Worm (Caenorhabditis elegans) whole organism, young adult: ENCODE data around the gene spr-2.
A peak's percentile ranks its signal among the peaks of the same experiment; 100 is the strongest.

ENCODE experiments used
- C17E4.6 ChIP-seq: fragments of 200-800 bp; sonication (Bioruptor generic); IDR thresholded peaks from 2 replicates; pipeline ENCODE4 v1.3.6; 2022; ENCODE audit warnings: missing genetic modification reagents, missing genetic modification characterization, missing compliant biosample characterization
- F57C9.4 ChIP-seq: sonication (generic microtip); optimal IDR thresholded peaks from 2 replicates; lab custom pipeline; 2017; ENCODE audit warnings: mild to moderate bottlenecking, missing genetic modification characterization, missing compliant biosample characterization
- Y53F4B.3 ChIP-seq: fragments of 200-800 bp; sonication (Bioruptor generic); IDR thresholded peaks from 2 replicates; pipeline ENCODE4 v1.3.6; 2022; ENCODE audit warnings: missing genetic modification reagents, missing genetic modification characterization, missing compliant biosample characterization
- Y56A3A.18 ChIP-seq: fragments of 200-800 bp; sonication (Bioruptor generic); IDR thresholded peaks from 2 replicates; pipeline ENCODE4 v1.3.6; 2022; ENCODE audit warnings: missing genetic modification reagents, missing genetic modification characterization, missing compliant biosample characterization
- ZK185.1 ChIP-seq: sonication (generic microtip); optimal IDR thresholded peaks from 2 replicates; lab custom pipeline; 2016; ENCODE audit warnings: mild to moderate bottlenecking, missing genetic modification characterization, missing compliant biosample characterization; ENCODE audit not compliant: poor library complexity, severe bottlenecking
- ama-1 ChIP-seq, 3 experiments: fragments of 150-350 bp in 1 of 3; sonication (generic microtip) in 2 of 3; optimal IDR thresholded peaks; 2 replicates each; lab custom pipeline; 2014 to 2018; ENCODE audit warnings: missing biosample characterization in 2 of 3, missing genetic modification characterization in 2 of 3, missing genetic modification reagents in 2 of 3
- aptf-3 ChIP-seq: fragments of 200-800 bp; sonication (Bioruptor generic); IDR thresholded peaks from 2 replicates; pipeline ENCODE4 v1.3.6; 2022; ENCODE audit warnings: missing genetic modification characterization, missing compliant biosample characterization
- athp-1 ChIP-seq: sonication (generic microtip); optimal IDR thresholded peaks from 2 replicates; lab custom pipeline; 2017; ENCODE audit warnings: mild to moderate bottlenecking, missing genetic modification characterization, missing compliant biosample characterization
- bed-1 ChIP-seq: fragments of 200-800 bp; sonication (Bioruptor generic); IDR thresholded peaks from 2 replicates; pipeline ENCODE4 v1.3.6; 2022; ENCODE audit warnings: missing genetic modification reagents, missing genetic modification characterization, missing compliant biosample characterization
- cebp-2 ChIP-seq: fragments of 200-800 bp; sonication (Bioruptor generic); IDR thresholded peaks from 2 replicates; pipeline ENCODE4 v1.3.6; 2022; ENCODE audit warnings: missing genetic modification characterization, missing compliant biosample characterization
- ceh-100 ChIP-seq: fragments of 200-800 bp; sonication (Bioruptor generic); IDR thresholded peaks from 2 replicates; pipeline ENCODE4 v1.3.6; 2022; ENCODE audit warnings: missing genetic modification reagents, missing genetic modification characterization, missing compliant biosample characterization
- ceh-58 ChIP-seq: fragments of 200-800 bp; sonication (Bioruptor generic); IDR thresholded peaks from 2 replicates; pipeline ENCODE4 v1.3.6; 2022; ENCODE audit warnings: missing genetic modification characterization, missing compliant biosample characterization
- ceh-79 ChIP-seq: sonication (generic microtip); optimal IDR thresholded peaks from 2 replicates; lab custom pipeline; 2017; ENCODE audit warnings: mild to moderate bottlenecking, missing genetic modification characterization, missing compliant biosample characterization
- die-1 ChIP-seq: sonication (generic microtip); optimal IDR thresholded peaks from 2 replicates; lab custom pipeline; 2016; ENCODE audit warnings: missing genotype, mild to moderate bottlenecking, missing genetic modification characterization, missing compliant biosample characterization
- dpff-1 ChIP-seq: sonication (generic microtip); optimal IDR thresholded peaks from 2 replicates; lab custom pipeline; 2017; ENCODE audit warnings: mild to moderate bottlenecking, missing genetic modification characterization, missing compliant biosample characterization
- dpl-1 ChIP-seq: fragments of 150-350 bp; optimal IDR thresholded peaks from 2 replicates; lab custom pipeline; 2014; ENCODE audit warnings: missing biosample characterization, missing genetic modification reagents, missing genetic modification characterization
- efl-1 ChIP-seq: fragments of 150-350 bp; optimal IDR thresholded peaks from 2 replicates; lab custom pipeline; 2014; ENCODE audit warnings: missing biosample characterization, missing genetic modification reagents, missing genetic modification characterization
- egrh-3 ChIP-seq: fragments of 200-800 bp; sonication (Bioruptor generic); IDR thresholded peaks from 2 replicates; pipeline ENCODE4 v1.3.6; 2022; ENCODE audit warnings: missing genetic modification reagents, missing genetic modification characterization, missing compliant biosample characterization
- ekl-4 ChIP-seq: fragments of 200-800 bp; sonication (Bioruptor generic); IDR thresholded peaks from 2 replicates; pipeline ENCODE4 v1.3.6; 2022; ENCODE audit warnings: missing genetic modification reagents, missing genetic modification characterization, missing compliant biosample characterization
- ets-4 ChIP-seq: fragments of 200-800 bp; sonication (Bioruptor generic); optimal IDR thresholded peaks from 2 replicates; lab custom pipeline; 2018; ENCODE audit warnings: mild to moderate bottlenecking, missing genetic modification characterization, missing compliant biosample characterization
- hlh-12 ChIP-seq: sonication (generic microtip); optimal IDR thresholded peaks from 2 replicates; lab custom pipeline; 2016; ENCODE audit warnings: missing genetic modification characterization, missing compliant biosample characterization
- hmg-20 ChIP-seq: fragments of 200-800 bp; sonication (Bioruptor generic); IDR thresholded peaks from 2 replicates; pipeline ENCODE4 v1.3.6; 2022; ENCODE audit warnings: missing genetic modification reagents, missing genetic modification characterization, missing compliant biosample characterization
- hrde-1 ChIP-seq: sonication (generic microtip); optimal IDR thresholded peaks from 2 replicates; lab custom pipeline; 2016; ENCODE audit warnings: missing genetic modification characterization, mild to moderate bottlenecking, missing compliant biosample characterization, moderate library complexity, missing genotype, missing genetic modification reagents, borderline replicate concordance
- lag-1 ChIP-seq: fragments of 200-800 bp; sonication (Bioruptor generic); IDR thresholded peaks from 2 replicates; pipeline ENCODE4 v1.3.6; 2022; ENCODE audit warnings: missing genetic modification reagents, missing genetic modification characterization, missing compliant biosample characterization
- lin-35 ChIP-seq, 3 experiments: fragments of 150-350 bp in 2 of 3; sonication (generic microtip) in 1 of 3; optimal IDR thresholded peaks; 2 replicates each; lab custom pipeline; 2014 to 2018; ENCODE audit warnings: missing biosample characterization in 3 of 3, missing genetic modification characterization in 3 of 3, missing genetic modification reagents in 3 of 3
- madf-10 ChIP-seq: sonication (generic microtip); optimal IDR thresholded peaks from 2 replicates; lab custom pipeline; 2016; ENCODE audit warnings: mild to moderate bottlenecking, missing genetic modification characterization, missing compliant biosample characterization
- madf-3 ChIP-seq: fragments of 200-800 bp; sonication (Bioruptor generic); IDR thresholded peaks from 2 replicates; pipeline ENCODE4 v1.3.6; 2022; ENCODE audit warnings: missing genetic modification reagents, missing genetic modification characterization, missing compliant biosample characterization
- mcd-1 ChIP-seq: fragments of 200-800 bp; sonication (Bioruptor generic); IDR thresholded peaks from 2 replicates; pipeline ENCODE4 v1.3.6; 2022; ENCODE audit warnings: missing genetic modification reagents, missing genetic modification characterization, missing compliant biosample characterization
- mes-4 ChIP-seq: sonication (generic microtip); optimal IDR thresholded peaks from 2 replicates; lab custom pipeline; 2016; ENCODE audit warnings: missing genotype, missing genetic modification characterization, missing compliant biosample characterization
- nhr-80 ChIP-seq: sonication (generic microtip); optimal IDR thresholded peaks from 2 replicates; lab custom pipeline; 2016; ENCODE audit warnings: missing genetic modification characterization, missing compliant biosample characterization
- rpc-1 ChIP-seq, 2 experiments: fragments of 150-350 bp in 1 of 2; sonication (generic microtip) in 1 of 2; optimal IDR thresholded peaks; 2 replicates each; lab custom pipeline; 2014 to 2018; ENCODE audit warnings: missing biosample characterization in 1 of 2, missing genetic modification characterization in 1 of 2, missing genetic modification reagents in 1 of 2, missing genotype in 1 of 2
- snpc-1.3 ChIP-seq: sonication (generic microtip); optimal IDR thresholded peaks from 2 replicates; lab custom pipeline; 2017; ENCODE audit warnings: missing genetic modification characterization, mild to moderate bottlenecking, missing compliant biosample characterization, antibody characterized with exemption, moderate library complexity, missing genotype, missing genetic modification reagents; ENCODE audit not compliant: insufficient read depth
- snpc-4 ChIP-seq, 5 experiments: fragments of 150-350 bp in 1 of 5; sonication (generic microtip) in 4 of 5; optimal IDR thresholded peaks; 2 replicates each; lab custom pipeline; 2014 to 2018; ENCODE audit warnings: missing genetic modification characterization in 5 of 5, missing biosample characterization in 3 of 5, antibody characterized with exemption in 2 of 5, mild to moderate bottlenecking in 2 of 5, missing compliant biosample characterization in 2 of 5, missing genotype in 2 of 5, moderate library complexity in 2 of 5, missing genetic modification reagents in 1 of 5
- tbp1 ChIP-seq: fragments of 200-800 bp; sonication (Bioruptor generic); optimal IDR thresholded peaks from 2 replicates; lab custom pipeline; 2018; ENCODE audit warnings: mild to moderate bottlenecking, missing genetic modification characterization, missing compliant biosample characterization
- unc-62 ChIP-seq: fragments of 150-350 bp; optimal IDR thresholded peaks from 2 replicates; lab custom pipeline; 2014; ENCODE audit warnings: missing biosample characterization, missing genetic modification reagents, missing genetic modification characterization
- zfh-2 ChIP-seq: fragments of 200-800 bp; sonication (Bioruptor generic); conservative IDR thresholded peaks from 2 replicates; pipeline ENCODE4 v1.3.6; 2022; ENCODE audit warnings: missing genetic modification reagents, missing genetic modification characterization, missing compliant biosample characterization
- ztf-22 ChIP-seq: fragments of 200-800 bp; sonication (Bioruptor generic); optimal IDR thresholded peaks from 2 replicates; lab custom pipeline; 2018; ENCODE audit warnings: mild to moderate bottlenecking, missing genetic modification characterization, moderate library complexity, missing compliant biosample characterization

The spr-2 gene

DNA sequence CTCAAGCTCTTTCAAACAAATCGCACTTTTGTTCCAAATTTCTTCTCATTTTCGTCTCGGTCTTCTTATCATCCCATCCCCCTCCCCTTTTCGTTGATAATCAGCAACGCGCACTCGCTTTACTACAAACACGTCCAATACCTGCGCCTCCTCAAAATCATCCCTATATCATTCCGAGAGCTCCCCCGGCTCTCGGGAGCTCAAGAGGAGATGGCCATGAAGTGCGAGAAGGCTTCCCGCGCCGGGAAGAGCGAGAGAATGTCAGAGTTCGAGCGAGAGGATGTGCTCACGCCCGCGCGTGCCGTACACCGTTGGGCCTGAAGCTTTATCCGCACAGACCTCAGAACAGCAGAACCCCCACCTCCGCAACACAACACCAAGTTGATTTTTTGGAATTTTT is 40.5 kb upstream of the spr-2 start:
- peak; percentile 87 for TF ChIP-seq zfh-2
- TF ChIP-seq tbp1 (GFP tag; lab: Kevin White, UChicago), result no peak
- TF ChIP-seq cebp-2 (GFP tag; lab: Robert Waterston, UW), result no peak
- peak; percentile 31; the same call in 1 of the 2 replicates for TF ChIP-seq ekl-4 (GFP tag; lab: Robert Waterston, UW)
- peak; percentile 75; the same call in 1 of the 2 replicates for TF ChIP-seq egrh-3

DNA sequence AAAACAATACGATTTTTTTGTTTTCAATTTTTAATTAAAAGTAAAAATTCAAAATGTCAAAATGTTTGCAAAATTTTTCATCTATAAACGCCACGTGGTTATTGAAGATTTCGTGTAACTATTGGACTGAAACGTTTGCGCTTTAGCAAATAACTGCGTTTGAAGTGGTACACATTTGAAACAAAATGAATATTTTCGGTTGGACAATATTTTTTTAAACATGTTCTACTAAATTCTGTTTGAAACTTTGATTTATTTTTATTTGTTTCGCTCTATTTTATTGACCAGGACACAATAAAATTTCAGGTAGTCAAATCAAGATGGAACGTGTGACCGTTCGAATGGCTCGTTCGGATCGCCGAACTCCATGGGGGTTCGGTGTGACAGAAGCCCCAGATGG is 39.1 kb upstream of the spr-2 start, which contains the start of gene alp-1:
alp-1 (plus strand) TSS at position 301 of the 400 bp plus-strand sequence.
- TF ChIP-seq ztf-22 (GFP tag; lab: Kevin White, UChicago) (no peak), nhr-80 (tag; lab: Kevin White, UChicago) (no peak), hlh-12 (tag; lab: Kevin White, UChicago) (no peak), lin-35 (GFP tag; optimal IDR thresholded peaks at IDR 0.05; lab: Kevin White, UChicago) (no peak), snpc-4 (GFP tag; optimal IDR thresholded peaks at IDR 0.05; lab: Kevin White, UChicago) (no peak), snpc-4 (tag; optimal IDR thresholded peaks at IDR 0.05; lab: Kevin White, UChicago) (no peak), die-1 (no peak), Y53F4B.3 (GFP tag; lab: Robert Waterston, UW) (no peak), mcd-1 (no peak), mes-4 (tag; lab: Kevin White, UChicago) (no peak)

DNA sequence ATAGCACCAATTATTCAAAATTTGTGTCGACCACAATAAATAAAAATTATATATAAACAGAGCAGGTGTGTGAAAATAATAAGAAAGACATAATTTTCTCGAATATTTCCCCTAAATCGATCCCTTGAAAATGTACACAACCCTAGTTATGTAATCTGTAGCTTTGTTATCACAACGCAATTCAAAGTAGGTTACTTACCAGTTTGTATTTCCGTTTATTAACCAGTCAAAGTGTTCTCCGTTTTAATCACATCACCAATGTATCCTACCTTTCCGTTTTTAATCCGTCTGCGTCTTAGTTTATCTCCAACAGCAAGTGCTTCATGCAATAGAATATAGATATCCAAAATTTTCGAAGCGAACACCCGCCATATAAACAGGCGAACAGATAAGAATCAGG is 38.0 kb upstream of the spr-2 start:
- TF ChIP-seq unc-62 (no peak), rpc-1 (optimal IDR thresholded peaks at IDR 0.05; lab: Kevin White, UChicago) (no peak), rpc-1 (tag; optimal IDR thresholded peaks at IDR 0.05; lab: Kevin White, UChicago) (no peak), ceh-79 (no peak), ZK185.1 (no peak), hrde-1 (tag; lab: Kevin White, UChicago) (no peak), C17E4.6 (GFP tag; lab: Robert Waterston, UW) (no peak), aptf-3 (GFP tag; lab: Robert Waterston, UW) (no peak), ets-4 (GFP tag; lab: Kevin White, UChicago) (no peak), dpl-1 (GFP tag; lab: Kevin White, UChicago) (no peak), lag-1 (no peak), madf-3 (GFP tag; lab: Robert Waterston, UW) (no peak), ama-1 (optimal IDR thresholded peaks at IDR 0.05; lab: Kevin White, UChicago) (no peak), ama-1 (GFP tag; optimal IDR thresholded peaks at IDR 0.05; lab: Kevin White, UChicago) (no peak), efl-1 (GFP tag; lab: Kevin White, UChicago) (no peak), snpc-1.3 (no peak)

DNA sequence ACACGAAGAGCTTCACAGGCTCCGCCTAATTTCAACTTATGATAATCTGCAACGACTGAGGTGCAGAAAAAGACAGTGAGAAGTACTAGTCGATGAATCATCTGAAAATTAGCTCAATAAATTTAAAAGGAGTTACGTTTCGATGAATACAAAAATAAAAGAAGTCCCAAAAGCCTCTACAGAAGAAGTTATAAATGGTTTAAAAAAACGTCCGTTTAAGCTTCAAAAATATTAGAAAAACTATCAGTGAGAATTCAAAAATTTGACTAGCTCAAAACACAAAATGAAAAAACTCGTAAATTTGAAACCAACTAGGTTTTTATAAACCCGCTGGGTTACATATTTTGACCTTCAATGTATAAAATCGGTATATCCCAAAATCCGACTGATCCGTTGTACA is 35.3 kb upstream of the spr-2 start, which contains the start of gene T11B7.5:
T11B7.5 (minus strand) TSS at position 101 of the 400 bp plus-strand sequence.
- TF ChIP-seq madf-10 (tag; lab: Kevin White, UChicago) (no peak), hmg-20 (no peak), ceh-100 (GFP tag; lab: Robert Waterston, UW) (no peak), dpff-1 (tag; lab: Kevin White, UChicago) (no peak), athp-1 (tag; lab: Kevin White, UChicago) (no peak), ZK185.1 (no peak), rpc-1 (optimal IDR thresholded peaks at IDR 0.05; lab: Kevin White, UChicago) (no peak), rpc-1 (tag; optimal IDR thresholded peaks at IDR 0.05; lab: Kevin White, UChicago) (no peak), bed-1 (GFP tag; lab: Robert Waterston, UW) (no peak), Y56A3A.18 (GFP tag; lab: Robert Waterston, UW) (no peak), F57C9.4 (tag; lab: Kevin White, UChicago) (no peak), ceh-58 (GFP tag; lab: Robert Waterston, UW) (no peak), aptf-3 (GFP tag; lab: Robert Waterston, UW) (no peak)
